Fruit fly (Drosophila melanogaster): ENCODE results near the gene CG13088.

DNA sequence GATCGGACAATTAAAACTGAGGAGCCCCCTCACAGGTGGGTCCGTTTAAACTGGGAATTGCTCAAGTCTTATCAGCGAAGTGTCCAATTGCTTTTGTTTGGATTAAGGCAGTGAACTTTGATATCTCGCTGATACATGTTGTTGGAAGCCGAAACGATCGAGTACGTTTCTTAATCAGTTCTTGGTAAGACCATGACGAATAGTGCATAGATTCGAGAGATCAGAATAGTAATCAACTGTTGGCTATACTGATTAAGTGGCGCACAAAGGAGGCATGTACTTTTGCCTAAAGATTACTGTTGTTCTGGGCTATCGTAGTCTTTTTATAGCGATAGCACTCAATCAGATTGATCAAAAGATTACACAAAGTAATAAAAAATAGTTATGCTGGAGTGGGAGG, 37.3 kb upstream of the CG13088 start:
- no peak for TF ChIP-seq h (optimal IDR thresholded peaks at IDR 0.05)
- TF ChIP-seq psq (optimal IDR thresholded peaks at IDR 0.05): no peak
- no peak for TF ChIP-seq Sin3A (optimal IDR thresholded peaks at IDR 0.05)
- no peak for TF ChIP-seq Myc (optimal IDR thresholded peaks at IDR 0.05)
- no peak for TF ChIP-seq ttk (optimal IDR thresholded peaks at IDR 0.05)

Data from Kc167 (cell line).